Worm (Caenorhabditis elegans) whole organism, mixed stage, embryonic: ENCODE measurements around the gene sra-2.

Experiments used
- M03D4.4 ChIP-seq: sonication (generic microtip); optimal IDR thresholded peaks from 2 replicates; lab custom pipeline; 2017; ENCODE audit warnings: mild to moderate bottlenecking, missing genetic modification characterization, missing compliant biosample characterization
- bed-3 ChIP-seq: fragments of 200-800 bp; sonication (Bioruptor generic); optimal IDR thresholded peaks from 3 replicates; lab custom pipeline; 2018; ENCODE audit warnings: mild to moderate bottlenecking, missing genetic modification characterization, moderate library complexity, missing compliant biosample characterization
- ceh-39 ChIP-seq: fragments of 150-350 bp; optimal IDR thresholded peaks from 2 replicates; lab custom pipeline; 2014; ENCODE audit warnings: missing biosample characterization, missing genetic modification characterization
- ces-1 ChIP-seq: fragments of 150-350 bp; optimal IDR thresholded peaks from 2 replicates; lab custom pipeline; 2014; ENCODE audit warnings: missing biosample characterization, missing genetic modification reagents, missing genetic modification characterization
- elt-1 ChIP-seq: sonication (generic microtip); optimal IDR thresholded peaks from 2 replicates; lab custom pipeline; 2017; ENCODE audit warnings: missing genetic modification characterization, mild to moderate bottlenecking, missing compliant biosample characterization, antibody characterized with exemption, moderate library complexity, borderline replicate concordance; ENCODE audit not compliant: insufficient read depth
- mab-5 ChIP-seq: fragments of 150-350 bp; optimal IDR thresholded peaks from 2 replicates; lab custom pipeline; 2014; ENCODE audit warnings: missing biosample characterization, missing genetic modification characterization
- nhr-2 ChIP-seq: fragments of 150-350 bp; optimal IDR thresholded peaks from 2 replicates; lab custom pipeline; 2014; ENCODE audit warnings: missing biosample characterization, missing genetic modification characterization
- snpc-4 ChIP-seq: fragments of 150-350 bp; optimal IDR thresholded peaks from 2 replicates; lab custom pipeline; 2014; ENCODE audit warnings: missing biosample characterization, missing genetic modification characterization
- unc-39 ChIP-seq: fragments of 150-350 bp; optimal IDR thresholded peaks from 2 replicates; lab custom pipeline; 2014; ENCODE audit warnings: missing biosample characterization, missing genetic modification characterization
- ztf-11 ChIP-seq: fragments of 150-350 bp; optimal IDR thresholded peaks from 2 replicates; lab custom pipeline; 2014; ENCODE audit warnings: missing biosample characterization, missing genetic modification characterization

- TF ChIP-seq mab-5 (tag; lab: Kevin White, UChicago) (no peak), M03D4.4 (tag; lab: Kevin White, UChicago) (no peak), snpc-4 (tag; lab: Kevin White, UChicago) (no peak), elt-1 (no peak), ztf-11 (tag; lab: Kevin White, UChicago) (no peak), bed-3 (GFP tag; lab: Kevin White, UChicago) (no peak), nhr-2 (tag; lab: Kevin White, UChicago) (no peak), unc-39 (no peak), ceh-39 (tag; lab: Kevin White, UChicago) (no peak), ces-1 (GFP tag; lab: Kevin White, UChicago) (no peak)
Observed at ce11 chrII:9490589-9490988, 38.0 kb upstream of the sra-2 start.
